Fruit fly (Drosophila melanogaster) whole organism, embryonic: ENCODE results near the gene alpha-Est1.

Experiments used
- Antp ChIP-seq: fragments of 200-800 bp; sonication (Bioruptor generic); optimal IDR thresholded peaks from 3 replicates; lab custom pipeline; 2016; ENCODE audit warnings: missing biosample characterization, missing genetic modification characterization
- Bdp1 ChIP-seq: fragments of 200-800 bp; sonication (Bioruptor generic); optimal IDR thresholded peaks from 3 replicates; lab custom pipeline; 2016; ENCODE audit warnings: missing biosample characterization, missing genetic modification characterization
- Bgb ChIP-seq: fragments of 200-800 bp; sonication (Bioruptor generic); IDR thresholded peaks from 2 replicates; pipeline ENCODE4 v1.3.6; 2022; ENCODE audit warnings: missing biosample characterization, missing genetic modification characterization; ENCODE audit not compliant: partially characterized antibody
- Blimp-1 ChIP-seq: fragments of 200-800 bp; sonication (Bioruptor generic); optimal IDR thresholded peaks from 3 replicates; lab custom pipeline; 2018; ENCODE audit warnings: missing biosample characterization, missing genetic modification characterization, mild to moderate bottlenecking, moderate library complexity, missing genetic modification reagents
- CG10274 ChIP-seq: fragments of 200-800 bp; sonication (Bioruptor generic); optimal IDR thresholded peaks from 3 replicates; lab custom pipeline; 2017; ENCODE audit warnings: missing biosample characterization, mild to moderate bottlenecking, missing genetic modification characterization
- CG10959 ChIP-seq: fragments of 200-800 bp; sonication (Bioruptor generic); IDR thresholded peaks from 2 replicates; pipeline ENCODE4 v1.3.6; 2022; ENCODE audit warnings: missing biosample characterization, missing genetic modification characterization
- CG11398 ChIP-seq: fragments of 200-800 bp; sonication (Bioruptor generic); optimal IDR thresholded peaks from 2 replicates; lab custom pipeline; 2016; ENCODE audit warnings: missing biosample characterization, missing genetic modification characterization
- CG12391 ChIP-seq: fragments of 200-800 bp; sonication (Bioruptor generic); optimal IDR thresholded peaks from 3 replicates; lab custom pipeline; 2018; ENCODE audit warnings: missing biosample characterization, mild to moderate bottlenecking, missing genetic modification characterization, moderate library complexity
- CG13296 ChIP-seq: fragments of 200-800 bp; sonication (Bioruptor generic); optimal IDR thresholded peaks from 3 replicates; lab custom pipeline; 2018; ENCODE audit warnings: missing biosample characterization, mild to moderate bottlenecking, missing genetic modification characterization
- CG16813 ChIP-seq: fragments of 200-800 bp; sonication (Bioruptor generic); IDR thresholded peaks from 3 replicates; pipeline ENCODE4 v1.3.6; 2022; ENCODE audit warnings: missing biosample characterization, missing genetic modification characterization; ENCODE audit not compliant: partially characterized antibody
- CG18764 ChIP-seq: fragments of 200-800 bp; sonication (Bioruptor generic); optimal IDR thresholded peaks from 3 replicates; lab custom pipeline; 2016; ENCODE audit warnings: missing biosample characterization, missing genetic modification characterization
- CG2875 ChIP-seq: fragments of 200-800 bp; sonication (Bioruptor generic); optimal IDR thresholded peaks from 2 replicates; lab custom pipeline; 2017; ENCODE audit warnings: missing biosample characterization, mild to moderate bottlenecking, missing genetic modification characterization, missing genetic modification reagents
- CG31224 ChIP-seq: fragments of 200-800 bp; sonication (Bioruptor generic); IDR thresholded peaks from 2 replicates; pipeline ENCODE4 v1.3.6; 2022; ENCODE audit warnings: missing biosample characterization, missing genetic modification characterization
- CG34224 ChIP-seq: fragments of 200-800 bp; sonication (Bioruptor generic); IDR thresholded peaks from 3 replicates; pipeline ENCODE4 v1.3.6; 2022; ENCODE audit warnings: missing biosample characterization, missing genetic modification characterization; ENCODE audit not compliant: partially characterized antibody
- CG34376 ChIP-seq: fragments of 200-800 bp; sonication (Bioruptor generic); optimal IDR thresholded peaks from 2 replicates; lab custom pipeline; 2018; ENCODE audit warnings: missing biosample characterization, mild to moderate bottlenecking, missing genetic modification characterization
- CG34422 ChIP-seq: fragments of 200-800 bp; sonication (Bioruptor generic); IDR thresholded peaks from 3 replicates; pipeline ENCODE4 v1.3.6; 2022; ENCODE audit warnings: missing biosample characterization, missing genetic modification characterization
- CG6854 ChIP-seq: fragments of 200-800 bp; sonication (Bioruptor generic); optimal IDR thresholded peaks from 3 replicates; lab custom pipeline; 2017; ENCODE audit warnings: missing biosample characterization, mild to moderate bottlenecking, missing genetic modification characterization
- CG8290 ChIP-seq, 3 experiments: fragments of 200-800 bp; sonication (Bioruptor generic); optimal IDR thresholded peaks; 2 replicates each; lab custom pipeline; 2016 to 2019; ENCODE audit warnings: missing biosample characterization in 3 of 3, missing genetic modification characterization in 3 of 3, mild to moderate bottlenecking in 2 of 3, moderate library complexity in 1 of 3
- CG8924 ChIP-seq: fragments of 200-800 bp; optimal IDR thresholded peaks from 3 replicates; lab custom pipeline; 2019; ENCODE audit warnings: missing biosample characterization, mild to moderate bottlenecking, missing genetic modification characterization, moderate library complexity
- D19B ChIP-seq: fragments of 200-800 bp; sonication (Bioruptor generic); optimal IDR thresholded peaks from 2 replicates; lab custom pipeline; 2017; ENCODE audit warnings: missing biosample characterization, mild to moderate bottlenecking, missing genetic modification characterization
- HLH4C ChIP-seq: fragments of 200-800 bp; sonication (Bioruptor generic); IDR thresholded peaks from 3 replicates; pipeline ENCODE4 v1.3.6; 2022; ENCODE audit warnings: missing biosample characterization, missing genetic modification characterization; ENCODE audit not compliant: partially characterized antibody
- Hmr ChIP-seq: fragments of 200-800 bp; sonication (Bioruptor generic); optimal IDR thresholded peaks from 3 replicates; lab custom pipeline; 2017; ENCODE audit warnings: mild to moderate bottlenecking, missing biosample characterization, missing genetic modification reagents, missing genetic modification characterization
- MBD-R2 ChIP-seq: fragments of 200-800 bp; sonication (Bioruptor generic); IDR thresholded peaks from 2 replicates; pipeline ENCODE4 v1.3.6; 2022; ENCODE audit warnings: missing biosample characterization, missing genetic modification characterization
- MTF-1 ChIP-seq: fragments of 200-800 bp; sonication (Bioruptor generic); optimal IDR thresholded peaks from 2 replicates; lab custom pipeline; 2018; ENCODE audit warnings: missing biosample characterization, mild to moderate bottlenecking, missing genetic modification characterization, borderline replicate concordance
- Nf-YA ChIP-seq: fragments of 200-800 bp; sonication (Bioruptor generic); IDR thresholded peaks from 2 replicates; pipeline ENCODE4 v1.3.6; 2022; ENCODE audit warnings: missing biosample characterization, missing genetic modification characterization
- Oli ChIP-seq: fragments of 200-800 bp; sonication (Bioruptor generic); optimal IDR thresholded peaks from 2 replicates; lab custom pipeline; 2018; ENCODE audit warnings: missing biosample characterization, mild to moderate bottlenecking, missing genetic modification characterization, moderate library complexity
- PHDP ChIP-seq: fragments of 200-800 bp; sonication (Bioruptor generic); optimal IDR thresholded peaks from 3 replicates; lab custom pipeline; 2018; ENCODE audit warnings: missing biosample characterization, mild to moderate bottlenecking, missing genetic modification characterization, moderate library complexity
- Scr ChIP-seq: fragments of 200-800 bp; sonication (Bioruptor generic); IDR thresholded peaks from 2 replicates; pipeline ENCODE4 v1.3.6; 2022; ENCODE audit warnings: missing biosample characterization, missing genetic modification characterization; ENCODE audit not compliant: partially characterized antibody
- Sox100B ChIP-seq: fragments of 200-800 bp; sonication (Bioruptor generic); optimal IDR thresholded peaks from 3 replicates; lab custom pipeline; 2018; ENCODE audit warnings: missing biosample characterization, mild to moderate bottlenecking, missing genetic modification characterization
- Sry-β ChIP-seq: fragments of 200-800 bp; sonication (Bioruptor generic); optimal IDR thresholded peaks from 2 replicates; lab custom pipeline; 2018; ENCODE audit warnings: missing biosample characterization, mild to moderate bottlenecking, missing genetic modification characterization, moderate library complexity
- ab ChIP-seq: fragments of 200-800 bp; sonication (Bioruptor generic); optimal IDR thresholded peaks from 2 replicates; lab custom pipeline; 2016; ENCODE audit warnings: missing biosample characterization, missing genetic modification characterization
- cad ChIP-seq: fragments of >200 bp; optimal IDR thresholded peaks from 2 replicates; lab custom pipeline; 2017; ENCODE audit warnings: missing biosample characterization, missing genetic modification characterization
- ci ChIP-seq: fragments of 200-800 bp; sonication (Bioruptor generic); IDR thresholded peaks from 3 replicates; pipeline ENCODE4 v1.3.6; 2022; ENCODE audit warnings: missing biosample characterization, missing genetic modification characterization
- cwo ChIP-seq: fragments of 200-800 bp; sonication (Bioruptor generic); optimal IDR thresholded peaks from 3 replicates; lab custom pipeline; 2017; ENCODE audit warnings: missing biosample characterization, missing genetic modification characterization, mild to moderate bottlenecking, moderate library complexity, missing genetic modification reagents
- ems ChIP-seq: fragments of 200-800 bp; sonication (Bioruptor generic); optimal IDR thresholded peaks from 3 replicates; lab custom pipeline; 2016; ENCODE audit warnings: missing biosample characterization, missing genetic modification characterization
- exex ChIP-seq: fragments of 200-800 bp; sonication (Bioruptor generic); optimal IDR thresholded peaks from 4 replicates; lab custom pipeline; 2018; ENCODE audit warnings: missing biosample characterization, mild to moderate bottlenecking, missing genetic modification characterization, moderate library complexity
- gt ChIP-seq: fragments of 200-800 bp; sonication (Bioruptor generic); IDR thresholded peaks from 2 replicates; pipeline ENCODE4 v1.3.6; 2022; ENCODE audit warnings: missing biosample characterization, missing genetic modification characterization
- hbn ChIP-seq: fragments of 200-800 bp; sonication (Bioruptor generic); IDR thresholded peaks from 2 replicates; pipeline ENCODE4 v1.3.6; 2022; ENCODE audit warnings: missing biosample characterization, missing genetic modification characterization; ENCODE audit not compliant: partially characterized antibody
- ind ChIP-seq: fragments of 200-800 bp; sonication (Bioruptor generic); optimal IDR thresholded peaks from 3 replicates; lab custom pipeline; 2016; ENCODE audit warnings: missing biosample characterization, missing genetic modification characterization
- ken ChIP-seq: fragments of 200-800 bp; sonication (Bioruptor generic); IDR thresholded peaks from 3 replicates; pipeline ENCODE4 v1.3.6; 2022; ENCODE audit warnings: missing biosample characterization, missing genetic modification characterization
- lab ChIP-seq: fragments of 200-800 bp; sonication (Bioruptor generic); optimal IDR thresholded peaks from 3 replicates; lab custom pipeline; 2017; ENCODE audit warnings: missing biosample characterization, missing genetic modification characterization, mild to moderate bottlenecking, moderate library complexity, missing genetic modification reagents
- mirr ChIP-seq: fragments of 200-800 bp; sonication (Bioruptor generic); optimal IDR thresholded peaks from 3 replicates; lab custom pipeline; 2018; ENCODE audit warnings: missing biosample characterization, mild to moderate bottlenecking, missing genetic modification characterization
- sd ChIP-seq: fragments of 200-800 bp; sonication (Bioruptor generic); optimal IDR thresholded peaks from 3 replicates; lab custom pipeline; 2018; ENCODE audit warnings: missing biosample characterization, mild to moderate bottlenecking, missing genetic modification characterization, moderate library complexity
- sna ChIP-seq: fragments of 200-800 bp; sonication (Bioruptor generic); IDR thresholded peaks from 2 replicates; pipeline ENCODE4 v1.3.6; 2022; ENCODE audit warnings: missing biosample characterization, missing genetic modification characterization; ENCODE audit not compliant: partially characterized antibody
- sug ChIP-seq: fragments of 200-800 bp; optimal IDR thresholded peaks from 2 replicates; lab custom pipeline; 2019; ENCODE audit warnings: missing biosample characterization, mild to moderate bottlenecking, missing genetic modification characterization, moderate library complexity
- tap ChIP-seq: fragments of 200-800 bp; optimal IDR thresholded peaks from 3 replicates; lab custom pipeline; 2019; ENCODE audit warnings: missing biosample characterization, mild to moderate bottlenecking, missing genetic modification characterization, moderate library complexity
- z ChIP-seq: fragments of 200-800 bp; sonication (Bioruptor generic); IDR thresholded peaks from 3 replicates; pipeline ENCODE4 v1.3.6; 2022; ENCODE audit warnings: missing biosample characterization, missing genetic modification characterization

The alpha-Est1 gene

DNA sequence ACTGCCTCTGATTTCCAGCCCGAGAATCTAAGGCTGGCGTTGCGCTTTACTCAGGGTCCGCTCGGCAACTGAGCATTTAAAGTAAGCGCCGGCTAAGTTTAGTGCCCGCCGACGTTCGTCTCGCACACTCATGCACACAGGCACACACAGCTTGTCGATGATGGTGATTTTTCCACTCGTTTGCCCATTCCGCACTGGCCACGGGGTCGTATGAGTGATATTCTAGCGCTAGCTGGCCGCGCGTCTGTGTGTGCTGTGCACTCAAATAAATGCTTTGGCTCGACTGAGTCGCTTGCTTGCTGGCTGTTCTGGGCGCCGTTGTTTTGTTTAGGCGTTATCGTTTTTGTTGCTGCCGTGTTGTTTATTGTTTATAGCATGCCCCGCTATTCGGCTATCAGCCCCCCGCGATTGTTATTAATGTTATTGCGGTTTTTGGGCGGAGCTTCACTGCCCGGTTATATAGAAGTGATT, 33.3 kb downstream of the alpha-Est1 start, which contains the start of gene alpha-Est8 (continued):
- TF ChIP-seq CG34224: peak; percentile 55; the same call in 2 of the 3 replicates
- TF ChIP-seq CG6854 (GFP tag; lab: Kevin White, UChicago): peak; percentile 2
- TF ChIP-seq sna (GFP tag; lab: Robert Waterston, UW): 0 out of 2 replicates have a peak, but pooled peaks have one; percentile 22
- TF ChIP-seq CG13296 (GFP tag; lab: Kevin White, UChicago): peak; percentile 23
- TF ChIP-seq exex (tag; lab: Kevin White, UChicago): peak; percentile 89
- peak; percentile 84 for TF ChIP-seq CG34376 (GFP tag; lab: Kevin White, UChicago)
- TF ChIP-seq PHDP: peak; percentile 26
- TF ChIP-seq mirr: peak; percentile 75
- peak; percentile 52 for TF ChIP-seq lab (GFP tag; lab: Kevin White, UChicago)
- TF ChIP-seq Hmr (GFP tag; lab: Kevin White, UChicago): peak; percentile 40
- TF ChIP-seq tap: no peak
- peak; percentile 73 for TF ChIP-seq Bgb
- no peak for TF ChIP-seq Sox100B
- TF ChIP-seq cad (GFP tag; lab: Kevin White, UChicago): no peak
- peak; percentile 97 for TF ChIP-seq z (GFP tag; lab: Robert Waterston, UW)
- TF ChIP-seq MBD-R2: 0 out of 2 replicates have a peak, but pooled peaks have one; percentile 23
- TF ChIP-seq Blimp-1 (GFP tag; lab: Kevin White, UChicago): no peak
- TF ChIP-seq, all 482 proteins: peak for 66

DNA sequence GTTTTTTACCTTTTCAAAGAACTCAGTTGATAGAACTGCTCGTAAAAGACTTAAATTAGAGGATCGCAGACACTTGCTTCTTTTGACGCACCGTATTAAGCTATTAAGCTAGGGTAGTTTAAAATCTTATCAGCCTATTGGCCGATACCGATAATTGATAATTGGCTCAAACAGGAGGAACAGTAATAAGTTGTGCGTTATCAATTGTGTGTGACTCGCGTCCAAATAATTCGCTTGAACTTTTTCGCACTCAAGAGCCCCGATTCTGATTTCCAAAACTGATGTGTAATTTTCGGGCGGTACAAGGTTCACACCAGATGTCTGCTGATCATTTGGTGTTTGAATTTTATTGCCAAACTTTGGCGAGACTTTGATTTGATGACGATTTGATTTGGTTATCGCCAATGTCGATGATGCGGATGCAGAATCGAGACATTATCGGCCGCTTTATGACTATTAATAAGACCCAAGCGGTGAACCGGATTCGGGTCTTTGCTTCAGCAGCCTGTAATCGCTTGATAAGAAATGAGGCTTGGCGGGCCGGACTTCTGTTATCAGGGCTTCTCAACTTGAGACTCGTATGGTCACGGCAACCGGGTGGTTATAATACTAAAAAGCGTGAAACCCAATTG, 34.6 kb downstream of the alpha-Est1 start:
- TF ChIP-seq CG18764 (GFP tag; lab: Kevin White, UChicago) (no peak), CG31224 (GFP tag; lab: Robert Waterston, UW) (no peak), cwo (GFP tag; lab: Kevin White, UChicago) (peak; percentile 1), CG10959 (GFP tag; lab: Robert Waterston, UW) (no peak), ind (GFP tag; lab: Kevin White, UChicago) (no peak), ci (GFP tag; lab: Robert Waterston, UW) (no peak), Hmr (GFP tag; lab: Kevin White, UChicago) (no peak), HLH4C (GFP tag; lab: Robert Waterston, UW) (no peak), CG8290 (GFP tag; optimal IDR thresholded peaks at IDR 0.05; lab: Kevin White, UChicago) (no peak), CG8290 (tag; optimal IDR thresholded peaks at IDR 0.05; lab: Kevin White, UChicago) (no peak), CG8924 (no peak), Oli (tag; lab: Kevin White, UChicago) (no peak), Nf-YA (GFP tag; lab: Robert Waterston, UW) (no peak), sug (tag; lab: Kevin White, UChicago) (peak; percentile 80), sd (tag; lab: Kevin White, UChicago) (peak; percentile 51), CG34422 (GFP tag; lab: Robert Waterston, UW) (no peak), CG10274 (GFP tag; lab: Kevin White, UChicago) (no peak), CG12391 (tag; lab: Kevin White, UChicago) (no peak), Sry-β (no peak), Scr (no peak), CG2875 (no peak), ab (no peak), CG11398 (no peak), exex (tag; lab: Kevin White, UChicago) (peak; percentile 85), Antp (GFP tag; lab: Kevin White, UChicago) (no peak), lab (GFP tag; lab: Kevin White, UChicago) (peak; percentile 17), D19B (GFP tag; lab: Kevin White, UChicago) (no peak), gt (GFP tag; lab: Robert Waterston, UW) (no peak), hbn (GFP tag; lab: Robert Waterston, UW) (no peak), ken (GFP tag; lab: Robert Waterston, UW) (no peak), CG16813 (GFP tag; lab: Robert Waterston, UW) (no peak), MTF-1 (GFP tag; lab: Kevin White, UChicago) (no peak), Bdp1 (GFP tag; lab: Kevin White, UChicago) (no peak), ems (GFP tag; lab: Kevin White, UChicago) (no peak)
